Worm (Caenorhabditis elegans): ENCODE measurements around the gene Y97E10AR.2.

Gene Y97E10AR.2

ce11 chrV:8043664-8044063 lies 47.7 kb downstream of the Y97E10AR.2 start:
- no peak for TF ChIP-seq ahr-1 (tag; optimal IDR thresholded peaks at IDR 0.05)
- TF ChIP-seq ceh-24 (tag; optimal IDR thresholded peaks at IDR 0.05), result no peak
- TF ChIP-seq ceh-45 (GFP tag; IDR thresholded peaks at IDR 0.05), result no peak

DNA sequence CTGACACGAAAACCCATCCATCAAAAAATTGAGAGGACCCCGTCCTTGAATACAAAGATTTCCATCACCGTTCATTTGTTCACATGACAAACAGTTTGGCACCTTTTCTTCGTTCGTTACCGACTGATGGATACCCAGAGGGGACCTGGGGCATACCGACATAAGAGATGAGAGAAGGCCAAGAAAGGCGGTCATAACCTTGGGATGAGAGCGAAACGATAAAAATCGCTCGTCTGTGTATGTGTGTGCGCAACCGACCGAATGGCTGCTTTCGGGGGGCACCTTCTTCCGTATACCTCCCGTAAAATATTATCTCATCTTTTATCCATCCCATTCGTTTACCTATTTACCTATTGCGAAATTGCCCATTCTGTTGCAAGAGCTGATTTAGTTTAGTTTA lies 49.0 kb downstream of the Y97E10AR.2 start:
- TF ChIP-seq ceh-18 (tag; optimal IDR thresholded peaks at IDR 0.05), result no peak
- no peak for TF ChIP-seq pros-1 (tag; optimal IDR thresholded peaks at IDR 0.05)
- no peak for TF ChIP-seq unc-3 (GFP tag; conservative IDR thresholded peaks at IDR 0.05)
- TF ChIP-seq unc-3 (tag; optimal IDR thresholded peaks at IDR 0.05), result no peak
- no peak for TF ChIP-seq unc-55 (GFP tag; optimal IDR thresholded peaks at IDR 0.05)
- no peak for TF ChIP-seq elt-2 (tag; optimal IDR thresholded peaks at IDR 0.05)
- TF ChIP-seq hlh-6 (tag; optimal IDR thresholded peaks at IDR 0.05), result no peak
- TF ChIP-seq ets-4 (tag; optimal IDR thresholded peaks at IDR 0.05), result no peak
- TF ChIP-seq tbx-2 (tag; optimal IDR thresholded peaks at IDR 0.05), result no peak
- no peak for TF ChIP-seq ref-2 (tag; optimal IDR thresholded peaks at IDR 0.05)

ce11 chrV:8046706-8047105 lies 50.7 kb downstream of the Y97E10AR.2 start, which contains the start of gene ZC513.3:
ZC513.3 (plus strand) TSS chrV:8047006.
- TF ChIP-seq zip-5 (tag; optimal IDR thresholded peaks at IDR 0.05), result no peak
- no peak for TF ChIP-seq lin-11 (tag; optimal IDR thresholded peaks at IDR 0.05)
- TF ChIP-seq pag-3 (tag; optimal IDR thresholded peaks at IDR 0.05; ENCODE audit: borderline replicate concordance), result no peak
- TF ChIP-seq rnt-1 (tag; optimal IDR thresholded peaks at IDR 0.05), result no peak
- no peak for TF ChIP-seq eyg-1 (tag; optimal IDR thresholded peaks at IDR 0.05)
- no peak for TF ChIP-seq pax-1 (tag; optimal IDR thresholded peaks at IDR 0.05)
- TF ChIP-seq ceh-14 (tag; optimal IDR thresholded peaks at IDR 0.05), result no peak
- no peak for TF ChIP-seq nfya-1 (tag; optimal IDR thresholded peaks at IDR 0.05)
- no peak for TF ChIP-seq ceh-24 (tag; optimal IDR thresholded peaks at IDR 0.05)
- TF ChIP-seq Y22D7AL.16 (tag; optimal IDR thresholded peaks at IDR 0.05), result no peak
- no peak for TF ChIP-seq fax-1 (tag; optimal IDR thresholded peaks at IDR 0.05)
- TF ChIP-seq ceh-30 (tag; optimal IDR thresholded peaks at IDR 0.05), result no peak
